Worm (Caenorhabditis elegans) whole organism, L4/young adult: ENCODE results near the gene T01B4.3.

Experiments
- W03F9.2 ChIP-seq: fragments of 150-350 bp; optimal IDR thresholded peaks from 2 replicates; lab custom pipeline; 2014; ENCODE audit warnings: missing biosample characterization, missing genetic modification characterization
- dao-5 ChIP-seq: sonication (generic microtip); optimal IDR thresholded peaks from 2 replicates; lab custom pipeline; 2016; ENCODE audit warnings: missing genotype, missing genetic modification characterization, moderate library complexity, missing compliant biosample characterization
- him-1 ChIP-seq: sonication (generic microtip); optimal IDR thresholded peaks from 2 replicates; lab custom pipeline; 2016; ENCODE audit warnings: missing genotype, missing genetic modification reagents, missing genetic modification characterization, missing compliant biosample characterization

DNA sequence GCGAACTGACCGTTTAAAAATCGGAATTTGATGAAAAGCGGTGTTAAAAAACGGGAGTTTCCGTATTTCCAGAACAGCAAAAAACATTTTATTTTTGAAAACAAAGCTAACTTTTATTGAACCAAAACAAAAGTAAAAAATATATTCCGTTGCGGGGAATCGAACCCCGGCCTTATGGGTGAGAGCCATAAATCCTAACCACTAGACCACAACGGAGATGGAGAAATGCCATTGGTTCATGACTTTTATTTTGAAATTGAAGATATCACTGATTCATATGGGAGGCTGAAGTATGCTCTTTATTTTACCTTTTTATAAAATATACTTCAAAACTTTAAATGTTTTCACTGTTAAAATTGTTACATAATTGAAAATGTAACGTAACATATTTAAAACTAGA is 32.4 kb downstream of the T01B4.3 start:
- TF ChIP-seq dao-5 (tag; lab: Kevin White, UChicago), result no peak
- no peak for TF ChIP-seq him-1 (tag; lab: Kevin White, UChicago)
- no peak for TF ChIP-seq W03F9.2 (tag; lab: Kevin White, UChicago)
